Fruit fly (Drosophila melanogaster): Measurements from ENCODE around the gene HIPP1.

DNA sequence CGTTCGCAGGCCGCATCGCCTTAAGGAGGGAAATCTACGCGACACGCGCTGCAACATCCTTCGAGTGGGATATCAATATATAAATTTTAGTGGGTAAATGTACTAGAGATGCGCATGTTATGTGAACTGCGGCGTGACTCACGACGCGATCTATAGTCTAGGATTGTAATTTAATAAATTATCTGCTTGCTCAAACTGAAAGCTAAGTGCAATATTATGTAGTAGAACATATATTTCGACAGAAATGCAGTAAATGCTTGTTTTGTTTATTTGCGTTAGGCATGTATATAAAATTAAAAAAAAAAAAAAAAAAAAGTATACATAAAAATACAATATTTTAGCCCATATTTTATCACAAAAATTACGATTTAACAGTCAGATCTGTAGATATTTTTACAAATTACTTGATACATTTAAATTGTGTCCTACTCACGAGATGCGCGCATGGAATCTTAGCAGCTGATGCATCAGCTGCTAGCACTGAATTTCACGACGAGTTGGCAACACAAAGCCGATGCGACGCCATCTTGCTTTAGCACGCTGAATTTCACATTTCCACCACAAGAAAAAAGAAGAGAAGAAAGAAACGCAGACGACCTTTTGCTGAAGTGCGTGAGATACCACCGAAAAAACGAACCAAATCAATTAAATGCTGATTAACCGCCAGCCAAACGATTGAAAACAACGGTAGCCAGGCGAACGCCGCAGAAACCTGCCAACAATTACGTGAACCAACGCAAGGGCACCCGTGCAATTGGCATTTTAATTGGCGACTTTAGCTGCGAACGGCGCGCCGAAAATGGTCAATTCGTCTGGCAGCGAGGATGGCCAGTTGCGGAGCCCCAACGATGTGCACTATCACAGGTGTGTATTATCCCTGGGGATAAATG lies 38.2 kb upstream of the HIPP1 start, which contains the start of the genes CG4042 and Pitslre:
- TF ChIP-seq ey (GFP tag; optimal IDR thresholded peaks at IDR 0.05): no peak
- peak in 1 of 2 experiments; percentile 67 for TF ChIP-seq foxo (GFP tag; optimal IDR thresholded peaks at IDR 0.05)
- TF ChIP-seq Dif (GFP tag; optimal IDR thresholded peaks at IDR 0.05; ENCODE audit: partially characterized antibody): no peak
- TF ChIP-seq GATAd (GFP tag; optimal IDR thresholded peaks at IDR 0.05): no peak
- no peak for TF ChIP-seq Vsx2 (GFP tag; optimal IDR thresholded peaks at IDR 0.05; ENCODE audit: partially characterized antibody)
- TF ChIP-seq Mio (GFP tag; optimal IDR thresholded peaks at IDR 0.05): no peak
- no peak for TF ChIP-seq CrebA (GFP tag; optimal IDR thresholded peaks at IDR 0.05; ENCODE audit: borderline replicate concordance)
- TF ChIP-seq Dfd (GFP tag; optimal IDR thresholded peaks at IDR 0.05): no peak
- no peak for TF ChIP-seq pan (optimal IDR thresholded peaks at IDR 0.05)
- TF ChIP-seq br (GFP tag; optimal IDR thresholded peaks at IDR 0.05): peak; percentile 6
- TF ChIP-seq brk (GFP tag; optimal IDR thresholded peaks at IDR 0.05): peak; percentile 72
